Fruit fly (Drosophila melanogaster) whole organism, embryonic: ENCODE measurements around the gene Gr64f.

Experiments used
- CG14667 ChIP-seq: fragments of 200-800 bp; sonication (Bioruptor generic); IDR thresholded peaks from 2 replicates; pipeline ENCODE4 v1.3.6; 2022; ENCODE audit warnings: missing biosample characterization, missing genetic modification characterization
- CG7928 ChIP-seq: fragments of 200-800 bp; sonication (Bioruptor generic); optimal IDR thresholded peaks from 2 replicates; lab custom pipeline; 2017; ENCODE audit warnings: missing biosample characterization, mild to moderate bottlenecking, missing genetic modification characterization

DNA sequence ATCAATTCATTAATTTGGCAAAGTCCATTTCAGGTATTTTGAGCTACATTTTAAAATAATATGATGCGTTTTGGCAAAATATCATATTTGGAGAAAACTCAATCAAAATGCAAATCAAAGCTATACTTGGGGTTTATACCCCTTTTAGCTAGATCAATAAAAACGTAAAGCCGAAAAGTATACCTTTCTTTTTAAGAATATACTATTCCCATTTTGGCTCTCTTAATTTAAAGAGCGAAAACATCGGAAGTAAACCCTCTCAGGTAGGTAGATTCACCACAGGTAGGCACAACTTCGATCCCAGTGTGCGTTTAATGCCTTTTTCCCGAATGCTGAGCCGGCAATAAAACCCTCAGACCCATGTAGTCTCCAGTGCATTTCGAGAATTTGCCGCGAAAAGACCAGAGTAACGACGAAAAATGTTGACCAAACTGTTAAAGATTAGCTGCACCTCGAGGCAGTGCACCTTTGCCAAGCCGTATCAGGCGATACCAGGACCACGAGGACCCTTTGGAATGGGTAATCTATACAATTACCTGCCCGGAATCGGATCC is 26.4 kb downstream of the Gr64f start, which contains the start of gene dib:
- TF ChIP-seq CG7928 (GFP tag; lab: Kevin White, UChicago) (no peak), CG14667 (GFP tag; lab: Robert Waterston, UW) (no peak)
